Worm (Caenorhabditis elegans): ENCODE data around the gene srd-12.

DNA sequence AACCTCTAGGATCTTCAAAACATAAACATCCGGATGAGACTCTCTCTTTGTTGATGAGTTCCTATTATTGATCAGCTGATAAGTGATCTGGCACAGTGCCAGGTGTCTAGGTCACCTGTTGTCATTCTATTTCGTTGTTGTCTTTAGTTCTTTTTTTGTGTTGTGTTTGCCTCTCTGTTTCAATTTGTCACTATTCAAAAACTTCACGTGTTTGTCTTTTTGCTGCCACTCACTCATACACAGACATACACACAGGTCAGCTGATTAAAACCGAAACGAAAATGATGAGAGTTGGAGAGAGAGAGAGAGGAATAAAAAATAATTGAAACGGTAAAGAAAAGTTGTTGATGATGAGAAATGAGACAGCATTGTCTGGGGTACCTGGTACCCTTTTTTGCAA lies 38.9 kb downstream of the srd-12 start:
- TF ChIP-seq pqm-1 (tag; optimal IDR thresholded peaks at IDR 0.05): no peak
- TF ChIP-seq fos-1 (tag; optimal IDR thresholded peaks at IDR 0.05): no peak
- TF ChIP-seq lin-15B (tag; optimal IDR thresholded peaks at IDR 0.05): no peak
- TF ChIP-seq lin-13 (GFP tag; optimal IDR thresholded peaks at IDR 0.05): peak; percentile 82
